Fruit fly (Drosophila melanogaster) whole organism, embryonic: ENCODE data around the gene CG18662.
A peak's percentile ranks its signal among the peaks of the same experiment; 100 is the strongest.

Experiments
- Aef1 ChIP-seq: fragments of 200-800 bp; sonication (Bioruptor generic); IDR thresholded peaks from 3 replicates; pipeline ENCODE4 v1.3.6; 2022; ENCODE audit warnings: missing biosample characterization, missing genetic modification characterization
- B-H1 ChIP-seq: fragments of 200-800 bp; sonication (Bioruptor generic); IDR thresholded peaks from 3 replicates; pipeline ENCODE4 v1.3.6; 2022; ENCODE audit warnings: missing biosample characterization, missing genetic modification characterization
- BEAF-32 ChIP-seq: fragments of 200-800 bp; sonication (Bioruptor generic); optimal IDR thresholded peaks from 3 replicates; lab custom pipeline; 2017; ENCODE audit warnings: missing biosample characterization, missing genetic modification characterization, mild to moderate bottlenecking, moderate library complexity, missing genetic modification reagents
- CG10147 ChIP-seq: fragments of 200-800 bp; sonication (Bioruptor generic); optimal IDR thresholded peaks from 2 replicates; lab custom pipeline; 2019; ENCODE audit warnings: missing biosample characterization, mild to moderate bottlenecking, missing genetic modification characterization, moderate library complexity
- CG10543 ChIP-seq: fragments of 200-800 bp; sonication (Bioruptor generic); optimal IDR thresholded peaks from 3 replicates; lab custom pipeline; 2017; ENCODE audit warnings: missing biosample characterization, mild to moderate bottlenecking, missing genetic modification characterization, moderate library complexity
- CG11696 ChIP-seq: fragments of 200-800 bp; sonication (Bioruptor generic); IDR thresholded peaks from 2 replicates; pipeline ENCODE4 v1.3.6; 2022; ENCODE audit warnings: missing biosample characterization, missing genetic modification characterization
- CG1233 ChIP-seq: fragments of 200-800 bp; sonication (Bioruptor generic); optimal IDR thresholded peaks from 4 replicates; lab custom pipeline; 2018; ENCODE audit warnings: missing biosample characterization, mild to moderate bottlenecking, missing genetic modification characterization
- CG13287 ChIP-seq: fragments of 200-800 bp; sonication (Bioruptor generic); IDR thresholded peaks from 2 replicates; pipeline ENCODE4 v1.3.6; 2022; ENCODE audit warnings: missing biosample characterization, missing genetic modification characterization; ENCODE audit not compliant: partially characterized antibody
- CG14050 ChIP-seq: fragments of 200-800 bp; sonication (Bioruptor generic); IDR thresholded peaks from 3 replicates; pipeline ENCODE4 v1.3.6; 2022; ENCODE audit warnings: missing biosample characterization, missing genetic modification characterization
- CG14965 ChIP-seq: fragments of 200-800 bp; sonication (Bioruptor generic); optimal IDR thresholded peaks from 2 replicates; lab custom pipeline; 2016; ENCODE audit warnings: missing biosample characterization, missing genetic modification characterization, borderline replicate concordance
- CG1602 ChIP-seq: fragments of 200-800 bp; sonication (Bioruptor generic); optimal IDR thresholded peaks from 3 replicates; lab custom pipeline; 2016; ENCODE audit warnings: missing biosample characterization, missing genetic modification characterization
- CG30403 ChIP-seq: fragments of 200-800 bp; sonication (Bioruptor generic); optimal IDR thresholded peaks from 3 replicates; lab custom pipeline; 2016; ENCODE audit warnings: missing biosample characterization, missing genetic modification characterization
- CG3065 ChIP-seq: fragments of 200-800 bp; sonication (Bioruptor generic); optimal IDR thresholded peaks from 2 replicates; lab custom pipeline; 2016; ENCODE audit warnings: missing biosample characterization, missing genetic modification characterization
- CG9437 ChIP-seq: fragments of 200-800 bp; sonication (Bioruptor generic); optimal IDR thresholded peaks from 2 replicates; lab custom pipeline; 2018; ENCODE audit warnings: missing biosample characterization, mild to moderate bottlenecking, missing genetic modification characterization
- D19A ChIP-seq: fragments of 200-800 bp; optimal IDR thresholded peaks from 3 replicates; lab custom pipeline; 2019; ENCODE audit warnings: missing biosample characterization, mild to moderate bottlenecking, missing genetic modification characterization, moderate library complexity
- Dip2 ChIP-seq: fragments of 200-800 bp; sonication (Bioruptor generic); IDR thresholded peaks from 2 replicates; pipeline ENCODE4 v1.3.6; 2022; ENCODE audit warnings: missing biosample characterization, missing genetic modification characterization
- Eip74EF ChIP-seq, 2 experiments: fragments of 200-800 bp in 1 of 2; fragments of >200 bp in 1 of 2; sonication (Bioruptor generic) in 1 of 2; optimal IDR thresholded peaks; 2 replicates each; lab custom pipeline; 2017 to 2019; ENCODE audit warnings: missing biosample characterization in 2 of 2, missing genetic modification characterization in 2 of 2, mild to moderate bottlenecking in 1 of 2, moderate library complexity in 1 of 2
- GATAe ChIP-seq: fragments of 200-800 bp; sonication (Bioruptor generic); conservative IDR thresholded peaks from 2 replicates; pipeline ENCODE4 v1.3.6; 2022; ENCODE audit warnings: missing biosample characterization, missing genetic modification characterization
- HHEX ChIP-seq: fragments of 200-800 bp; sonication (Bioruptor generic); optimal IDR thresholded peaks from 3 replicates; lab custom pipeline; 2017; ENCODE audit warnings: missing biosample characterization, mild to moderate bottlenecking, missing genetic modification characterization, missing genetic modification reagents
- HmgD ChIP-seq: fragments of 200-800 bp; sonication (Bioruptor generic); optimal IDR thresholded peaks from 3 replicates; lab custom pipeline; 2016; ENCODE audit warnings: missing biosample characterization, missing genetic modification characterization
- HmgZ ChIP-seq: fragments of 200-800 bp; sonication (Bioruptor generic); optimal IDR thresholded peaks from 2 replicates; lab custom pipeline; 2018; ENCODE audit warnings: missing biosample characterization, mild to moderate bottlenecking, missing genetic modification characterization
- Hr51 ChIP-seq, 2 experiments: fragments of 200-800 bp; sonication (Bioruptor generic); optimal IDR thresholded peaks; 2 replicates in 1 of 2; 3 replicates in 1 of 2; lab custom pipeline; 2016 to 2018; ENCODE audit warnings: missing biosample characterization in 2 of 2, missing genetic modification characterization in 2 of 2, mild to moderate bottlenecking in 1 of 2, moderate library complexity in 1 of 2
- Lpt ChIP-seq: fragments of >200 bp; optimal IDR thresholded peaks from 2 replicates; lab custom pipeline; 2018; ENCODE audit warnings: missing biosample characterization, missing genetic modification characterization
- Med ChIP-seq: fragments of 200-800 bp; sonication (Bioruptor generic); peaks from one replicate; lab custom pipeline; 2016; ENCODE audit warnings: missing biosample characterization, missing genetic modification characterization, mild to moderate bottlenecking, inconsistent platforms, moderate library complexity
- Oaz ChIP-seq: fragments of 200-800 bp; sonication (Bioruptor generic); IDR thresholded peaks from 2 replicates; pipeline ENCODE4 v1.3.6; 2022; ENCODE audit warnings: missing biosample characterization, missing genetic modification characterization
- Pdp1 ChIP-seq, 2 experiments: fragments of 200-800 bp; sonication (Bioruptor generic); optimal IDR thresholded peaks; 3 replicates each; lab custom pipeline; 2016; ENCODE audit warnings: missing biosample characterization in 2 of 2, missing genetic modification characterization in 2 of 2, mild to moderate bottlenecking in 1 of 2, moderate library complexity in 1 of 2
- Ptx1 ChIP-seq: fragments of 200-800 bp; sonication (Bioruptor generic); IDR thresholded peaks from 2 replicates; pipeline ENCODE4 v1.3.6; 2022; ENCODE audit warnings: missing biosample characterization, missing genetic modification characterization
- Sox102F ChIP-seq: fragments of 200-800 bp; sonication (Bioruptor generic); optimal IDR thresholded peaks from 2 replicates; lab custom pipeline; 2018; ENCODE audit warnings: missing biosample characterization, mild to moderate bottlenecking, missing genetic modification characterization, moderate library complexity
- Spps ChIP-seq: fragments of 200-800 bp; sonication (Bioruptor generic); optimal IDR thresholded peaks from 2 replicates; lab custom pipeline; 2018; ENCODE audit warnings: missing biosample characterization, mild to moderate bottlenecking, missing genetic modification characterization
- ab ChIP-seq: fragments of 200-800 bp; sonication (Bioruptor generic); optimal IDR thresholded peaks from 2 replicates; lab custom pipeline; 2016; ENCODE audit warnings: missing biosample characterization, missing genetic modification characterization
- ash1 ChIP-seq: fragments of 200-800 bp; sonication (Bioruptor generic); optimal IDR thresholded peaks from 2 replicates; lab custom pipeline; 2018; ENCODE audit warnings: missing biosample characterization, mild to moderate bottlenecking, missing genetic modification characterization
- az2 ChIP-seq: fragments of 200-800 bp; sonication (Bioruptor generic); optimal IDR thresholded peaks from 3 replicates; lab custom pipeline; 2016; ENCODE audit warnings: missing biosample characterization, missing genetic modification characterization
- ci ChIP-seq: fragments of 200-800 bp; sonication (Bioruptor generic); IDR thresholded peaks from 3 replicates; pipeline ENCODE4 v1.3.6; 2022; ENCODE audit warnings: missing biosample characterization, missing genetic modification characterization
- crc ChIP-seq: fragments of 200-800 bp; sonication (Bioruptor generic); optimal IDR thresholded peaks from 2 replicates; lab custom pipeline; 2016; ENCODE audit warnings: missing biosample characterization, missing genetic modification characterization
- disco-r ChIP-seq: fragments of 200-800 bp; sonication (Bioruptor generic); optimal IDR thresholded peaks from 2 replicates; lab custom pipeline; 2016; ENCODE audit warnings: missing biosample characterization, missing genetic modification characterization
- ems ChIP-seq: fragments of 200-800 bp; sonication (Bioruptor generic); optimal IDR thresholded peaks from 3 replicates; lab custom pipeline; 2016; ENCODE audit warnings: missing biosample characterization, missing genetic modification characterization
- gce ChIP-seq: fragments of 200-800 bp; sonication (Bioruptor generic); IDR thresholded peaks from 3 replicates; pipeline ENCODE4 v1.3.6; 2022; ENCODE audit warnings: missing biosample characterization, missing genetic modification characterization
- gem ChIP-seq: fragments of 200-800 bp; sonication (Bioruptor generic); optimal IDR thresholded peaks from 2 replicates; lab custom pipeline; 2019; ENCODE audit warnings: missing biosample characterization, mild to moderate bottlenecking, missing genetic modification characterization, moderate library complexity
- kah ChIP-seq: fragments of 200-800 bp; sonication (Bioruptor generic); optimal IDR thresholded peaks from 2 replicates; lab custom pipeline; 2018; ENCODE audit warnings: missing biosample characterization, mild to moderate bottlenecking, missing genetic modification characterization
- mam ChIP-seq: fragments of 200-800 bp; sonication (Bioruptor generic); optimal IDR thresholded peaks from 3 replicates; lab custom pipeline; 2016; ENCODE audit warnings: missing biosample characterization, missing genetic modification characterization
- nmo ChIP-seq: fragments of 200-800 bp; sonication (Bioruptor generic); optimal IDR thresholded peaks from 2 replicates; lab custom pipeline; 2018; ENCODE audit warnings: missing biosample characterization, mild to moderate bottlenecking, missing genetic modification characterization, moderate library complexity
- oc ChIP-seq: fragments of 200-800 bp; sonication (Bioruptor generic); optimal IDR thresholded peaks from 2 replicates; lab custom pipeline; 2018; ENCODE audit warnings: missing biosample characterization, mild to moderate bottlenecking, missing genetic modification characterization, moderate library complexity
- pros ChIP-seq: fragments of 200-800 bp; sonication (Bioruptor generic); optimal IDR thresholded peaks from 3 replicates; lab custom pipeline; 2019; ENCODE audit warnings: missing biosample characterization, mild to moderate bottlenecking, missing genetic modification characterization, moderate library complexity
- psq ChIP-seq: fragments of 200-800 bp; sonication (Bioruptor generic); optimal IDR thresholded peaks from 2 replicates; lab custom pipeline; 2017; ENCODE audit warnings: missing biosample characterization, missing genetic modification characterization
- repo ChIP-seq: fragments of 200-800 bp; sonication (Bioruptor generic); optimal IDR thresholded peaks from 2 replicates; lab custom pipeline; 2016; ENCODE audit warnings: missing biosample characterization, missing genetic modification characterization
- sima ChIP-seq: fragments of 200-800 bp; sonication (Bioruptor generic); optimal IDR thresholded peaks from 2 replicates; lab custom pipeline; 2016; ENCODE audit warnings: missing biosample characterization, missing genetic modification characterization
- sob ChIP-seq: fragments of 200-800 bp; sonication (Bioruptor generic); IDR thresholded peaks from 2 replicates; pipeline ENCODE4 v1.3.6; 2022; ENCODE audit warnings: missing biosample characterization, missing genetic modification characterization
- toy ChIP-seq: fragments of 200-800 bp; sonication (Bioruptor generic); IDR thresholded peaks from 2 replicates; pipeline ENCODE4 v1.3.6; 2022; ENCODE audit warnings: missing biosample characterization, missing genetic modification characterization
- vfl ChIP-seq: fragments of 200-800 bp; sonication (Bioruptor generic); optimal IDR thresholded peaks from 2 replicates; lab custom pipeline; 2016; ENCODE audit warnings: missing biosample characterization, missing genetic modification characterization
- yki ChIP-seq: fragments of >200 bp; optimal IDR thresholded peaks from 3 replicates; lab custom pipeline; 2018

Gene CG18662

DNA sequence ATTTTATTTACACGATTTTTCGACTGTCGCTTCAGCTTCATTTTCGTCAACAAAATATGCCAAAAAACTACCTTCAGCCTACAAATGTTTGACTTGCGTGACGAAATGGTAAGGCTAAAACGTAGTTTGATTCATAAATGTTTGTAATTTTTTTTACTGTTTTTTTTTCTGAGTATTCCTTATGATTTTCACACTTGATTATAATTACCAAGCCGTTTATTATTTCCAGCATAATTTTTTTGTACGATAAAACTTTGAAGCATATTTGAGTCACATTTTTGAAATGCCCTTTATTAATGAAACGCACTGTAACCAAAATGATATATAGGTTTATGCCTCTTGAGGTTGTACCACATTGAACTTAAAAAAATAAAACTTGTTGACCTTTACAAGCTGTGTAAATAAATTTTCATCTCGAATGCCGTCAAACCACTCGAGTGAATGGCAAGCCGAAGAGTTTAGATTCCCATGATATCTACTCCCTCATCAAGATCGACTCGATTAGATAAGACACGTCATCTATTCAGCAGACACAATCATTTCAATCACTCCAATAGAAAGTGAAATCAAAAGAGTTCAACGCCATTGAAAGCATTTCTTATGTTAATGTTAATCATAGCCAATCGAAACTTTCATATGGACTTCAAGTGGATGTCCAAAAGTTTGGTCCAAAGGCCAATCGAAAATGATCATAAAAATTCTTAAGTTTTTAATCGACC lies 2.3 kb downstream of the CG18662 start (continued):
- TF ChIP-seq ci (GFP tag; lab: Robert Waterston, UW) (peak; percentile 62; the same call in 1 of the 3 replicates), sima (GFP tag; lab: Kevin White, UChicago) (no peak), pros (GFP tag; lab: Kevin White, UChicago) (no peak), psq (no peak), Aef1 (GFP tag; lab: Robert Waterston, UW) (no peak; the same call in 2 of the 3 replicates), disco-r (no peak), BEAF-32 (GFP tag; lab: Kevin White, UChicago) (no peak), CG10543 (GFP tag; lab: Kevin White, UChicago) (peak; percentile 2), mam (GFP tag; lab: Kevin White, UChicago) (peak; percentile 42), Lpt (GFP tag; lab: Kevin White, UChicago) (no peak), Sox102F (GFP tag; lab: Kevin White, UChicago) (peak; percentile 69), Spps (tag; lab: Kevin White, UChicago) (no peak), Eip74EF (GFP tag; optimal IDR thresholded peaks at IDR 0.05; lab: Kevin White, UChicago) (peak in 1 of 2 experiments; percentile 59), kah (GFP tag; lab: Kevin White, UChicago) (no peak), Hr51 (GFP tag; optimal IDR thresholded peaks at IDR 0.05; lab: Kevin White, UChicago) (peak in 1 of 2 experiments; percentile 83), CG3065 (GFP tag; lab: Kevin White, UChicago) (no peak), nmo (GFP tag; lab: Kevin White, UChicago) (peak; percentile 43), ash1 (GFP tag; lab: Kevin White, UChicago) (no peak), Pdp1 (GFP tag; optimal IDR thresholded peaks at IDR 0.05; lab: Kevin White, UChicago) (peak; percentile 8 to 23), Med (GFP tag; lab: Kevin White, UChicago) (peak; percentile 89), yki (lab: Kevin White, UChicago) (no peak), az2 (GFP tag; lab: Kevin White, UChicago) (peak; percentile 31), CG9437 (GFP tag; lab: Kevin White, UChicago) (peak; percentile 7), gce (GFP tag; lab: Robert Waterston, UW) (no peak), HHEX (GFP tag; lab: Kevin White, UChicago) (peak; percentile 24), repo (GFP tag; lab: Kevin White, UChicago) (no peak), CG30403 (peak; percentile 61), B-H1 (GFP tag; lab: Robert Waterston, UW) (0 out of 3 replicates have a peak, but pooled peaks have one; percentile 24), toy (GFP tag; lab: Robert Waterston, UW) (no peak), CG11696 (GFP tag; lab: Robert Waterston, UW) (peak; percentile 53), Ptx1 (GFP tag; lab: Robert Waterston, UW) (peak; percentile 62), D19A (tag; lab: Kevin White, UChicago) (peak; percentile 1), CG1602 (peak; percentile 28), Oaz (no peak), gem (tag; lab: Kevin White, UChicago) (peak; percentile 75), ab (no peak), CG14050 (GFP tag; lab: Robert Waterston, UW) (peak; percentile 25; the same call in 1 of the 3 replicates), GATAe (GFP tag; lab: Robert Waterston, UW) (no peak), CG10147 (GFP tag; lab: Kevin White, UChicago) (peak; percentile 50), sob (GFP tag; lab: Robert Waterston, UW) (peak; percentile 47; the same call in 1 of the 2 replicates), HmgZ (tag; lab: Kevin White, UChicago) (peak; percentile 8), CG14965 (GFP tag; lab: Kevin White, UChicago) (no peak), Dip2 (no peak), CG1233 (GFP tag; lab: Kevin White, UChicago) (no peak), oc (no peak), CG13287 (GFP tag; lab: Robert Waterston, UW) (no peak), crc (GFP tag; lab: Kevin White, UChicago) (no peak), ems (GFP tag; lab: Kevin White, UChicago) (peak; percentile 21), vfl (GFP tag; lab: Kevin White, UChicago) (no peak), HmgD (GFP tag; lab: Kevin White, UChicago) (no peak)
